Fruit fly (Drosophila melanogaster) whole organism: Measurements from ENCODE around the gene CG14721.

Experiments
- CG8478 ChIP-seq: fragments of >200 bp; optimal IDR thresholded peaks from 2 replicates; lab custom pipeline; 2018; ENCODE audit warnings: inconsistent platforms
- Dll ChIP-seq: fragments of >200 bp; optimal IDR thresholded peaks from 2 replicates; lab custom pipeline; 2017
- pan ChIP-seq: fragments of >200 bp; optimal IDR thresholded peaks from 2 replicates; lab custom pipeline; 2017
- psq ChIP-seq: fragments of >200 bp; optimal IDR thresholded peaks from 2 replicates; lab custom pipeline; 2017
- usp ChIP-seq: fragments of >200 bp; optimal IDR thresholded peaks from 2 replicates; lab custom pipeline; 2017; ENCODE audit warnings: missing biosample characterization, missing genetic modification characterization, mixed read lengths

dm6 chr3R:11780181-11780688 is 45.0 kb downstream of the CG14721 start:
- no peak for TF ChIP-seq psq (lab: Kevin White, UChicago)
- TF ChIP-seq Dll (lab: Kevin White, UChicago): no peak
- no peak for TF ChIP-seq usp (GFP tag; lab: Kevin White, UChicago)
- TF ChIP-seq pan (lab: Kevin White, UChicago): no peak
- TF ChIP-seq CG8478: no peak
